Fruit fly (Drosophila melanogaster): ENCODE data around the gene CG8927.

CG8927 gene

DNA sequence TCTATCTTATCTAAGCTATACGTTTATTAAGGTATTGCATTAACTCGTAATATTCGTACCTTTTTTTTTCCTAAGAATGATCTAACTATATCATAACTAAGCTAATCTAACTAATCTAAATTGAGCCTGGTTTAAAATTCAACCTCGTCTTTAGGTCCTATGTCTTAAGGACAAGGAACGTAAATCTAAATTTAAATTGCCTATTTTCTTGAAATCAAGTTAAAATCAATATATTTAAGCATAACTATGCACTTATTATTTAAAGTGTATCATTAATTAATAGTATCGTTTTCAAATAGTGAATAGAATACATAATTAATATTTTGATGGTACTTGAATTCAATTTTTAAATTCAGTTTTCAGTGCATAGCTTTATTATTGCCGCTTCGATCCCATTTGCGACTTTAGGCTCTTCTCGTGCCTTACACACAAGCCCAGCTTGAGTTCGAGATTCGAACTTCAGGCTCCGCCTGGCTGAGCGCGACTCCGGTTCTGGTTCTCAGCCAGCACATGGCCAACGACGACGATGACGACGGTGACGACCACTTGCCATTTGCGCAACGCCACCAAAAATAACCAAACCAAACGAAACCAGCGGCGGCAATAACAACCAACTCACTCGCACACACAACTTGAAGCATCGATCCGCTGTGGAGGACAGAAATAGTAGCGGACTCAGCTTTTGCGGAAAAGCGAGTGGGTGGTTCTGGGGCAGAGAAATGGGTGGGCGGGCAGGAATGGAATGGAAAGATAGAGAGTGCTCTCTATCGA is 30.2 kb downstream of the CG8927 start (continued):
- TF ChIP-seq Vsx2 (GFP tag; optimal IDR thresholded peaks at IDR 0.05; ENCODE audit: partially characterized antibody), result no peak

DNA sequence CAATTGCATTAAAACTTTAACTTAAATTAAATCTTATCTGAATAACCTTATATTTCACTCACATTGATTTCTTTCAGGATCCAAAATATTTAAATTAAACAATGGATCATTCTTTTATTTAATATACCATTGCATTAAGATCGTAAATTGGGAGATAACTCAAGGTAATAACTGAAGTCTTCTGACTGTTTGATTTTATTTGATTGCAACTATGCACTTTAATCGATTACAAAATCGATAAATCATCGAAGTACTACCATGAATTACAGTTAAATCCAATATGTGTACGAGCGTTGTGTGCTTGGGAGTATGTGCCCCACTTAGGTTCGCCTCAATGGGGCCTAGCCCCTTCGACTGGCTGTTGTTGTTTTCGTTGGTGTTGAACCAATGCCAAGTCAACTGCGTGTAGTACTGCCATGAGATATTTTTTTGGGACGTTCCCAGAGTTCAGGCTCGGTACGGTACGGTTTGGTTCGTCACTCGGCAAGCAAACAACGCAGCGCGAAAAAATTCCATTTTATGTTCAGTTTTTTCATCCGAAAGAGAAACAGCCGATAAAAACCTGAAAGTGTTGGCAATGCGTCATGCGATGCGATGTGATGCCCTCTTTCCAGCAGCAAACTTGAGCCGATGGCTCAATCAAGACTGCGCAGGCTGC is 31.2 kb downstream of the CG8927 start:
- TF ChIP-seq foxo (GFP tag; optimal IDR thresholded peaks at IDR 0.05) (peak in 1 of 2 experiments; percentile 17), brk (GFP tag; optimal IDR thresholded peaks at IDR 0.05) (no peak), dl (GFP tag; optimal IDR thresholded peaks at IDR 0.05; ENCODE audit: insufficient read depth in 1 of 2, partially characterized antibody in 2 of 2) (no peak), HLH106 (tag; optimal IDR thresholded peaks at IDR 0.05) (no peak), Hr78 (GFP tag; optimal IDR thresholded peaks at IDR 0.05) (no peak), Rel (GFP tag; optimal IDR thresholded peaks at IDR 0.05) (peak; percentile 66), Rel (tag; optimal IDR thresholded peaks at IDR 0.05) (peak; percentile 51), lola (GFP tag; optimal IDR thresholded peaks at IDR 0.05) (no peak), N (GFP tag; optimal IDR thresholded peaks at IDR 0.05) (no peak), Myc (optimal IDR thresholded peaks at IDR 0.05) (no peak), OdsH (GFP tag; optimal IDR thresholded peaks at IDR 0.05) (no peak), h (GFP tag; optimal IDR thresholded peaks at IDR 0.05) (peak; percentile 39), Vsx2 (GFP tag; optimal IDR thresholded peaks at IDR 0.05; ENCODE audit: partially characterized antibody) (peak; percentile 24), Jra (GFP tag; optimal IDR thresholded peaks at IDR 0.05) (peak; percentile 46), Hnf4 (GFP tag; optimal IDR thresholded peaks at IDR 0.05) (no peak), ey (GFP tag; optimal IDR thresholded peaks at IDR 0.05) (peak; percentile 5), pan (optimal IDR thresholded peaks at IDR 0.05) (no peak), fru (GFP tag; optimal IDR thresholded peaks at IDR 0.05) (peak; percentile 16), Hr83 (GFP tag; optimal IDR thresholded peaks at IDR 0.05; ENCODE audit: poor library complexity, severe bottlenecking) (peak; percentile 5), CG32264 (GFP tag; optimal IDR thresholded peaks at IDR 0.05) (no peak), Sp1 (GFP tag; optimal IDR thresholded peaks at IDR 0.05) (peak; percentile 16), CrebA (GFP tag; optimal IDR thresholded peaks at IDR 0.05; ENCODE audit: borderline replicate concordance) (no peak), woc (GFP tag; optimal IDR thresholded peaks at IDR 0.05) (peak; percentile 29), GATAd (GFP tag; optimal IDR thresholded peaks at IDR 0.05) (no peak), rgr (GFP tag; optimal IDR thresholded peaks at IDR 0.05) (peak; percentile 20)

DNA sequence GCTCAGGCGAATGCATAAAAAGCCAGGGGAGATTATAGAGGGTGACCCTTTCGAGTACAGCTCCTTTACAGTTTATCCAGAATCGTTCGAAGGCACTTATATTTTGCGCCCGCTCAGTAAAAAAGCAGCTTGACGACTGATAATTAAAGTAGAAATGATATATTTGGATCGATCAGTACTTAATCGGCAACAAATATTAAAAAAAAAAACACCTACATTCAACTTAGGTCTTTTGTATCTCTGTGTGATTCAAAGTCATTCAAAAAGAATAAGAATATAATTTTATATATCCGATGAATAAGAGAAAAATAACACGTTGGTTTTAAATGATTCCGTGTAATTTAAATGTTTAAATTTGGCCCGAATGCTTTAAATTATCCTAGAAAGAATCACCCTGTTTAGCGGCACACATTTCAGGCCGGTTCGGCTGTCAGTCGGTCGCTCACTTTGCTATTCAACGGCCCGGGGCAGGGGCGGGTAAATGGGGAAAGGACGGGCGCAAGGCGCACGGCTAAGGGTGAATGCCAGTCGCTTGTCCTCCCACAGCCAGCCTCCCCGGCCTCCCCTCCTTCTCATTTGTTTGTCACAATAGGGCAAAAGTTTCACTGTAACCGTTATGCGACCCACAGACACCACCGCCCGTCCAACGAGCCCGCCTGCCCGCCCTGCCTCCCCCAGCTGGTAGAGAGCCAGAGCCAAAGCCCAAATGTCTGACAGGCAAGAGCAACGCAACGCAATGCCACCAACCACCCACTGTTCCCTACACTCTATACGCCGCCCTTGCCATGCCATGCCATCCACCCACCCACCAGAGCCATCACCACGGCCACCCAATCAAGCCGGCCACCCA is 32.3 kb downstream of the CG8927 start:
- TF ChIP-seq h (GFP tag; optimal IDR thresholded peaks at IDR 0.05) (peak; percentile 42), rgr (GFP tag; optimal IDR thresholded peaks at IDR 0.05) (no peak), usp (GFP tag; optimal IDR thresholded peaks at IDR 0.05) (no peak), foxo (GFP tag; optimal IDR thresholded peaks at IDR 0.05) (peak in 1 of 2 experiments; percentile 60), dsf (GFP tag; optimal IDR thresholded peaks at IDR 0.05; ENCODE audit: borderline replicate concordance) (no peak), Dfd (GFP tag; optimal IDR thresholded peaks at IDR 0.05) (peak; percentile 58), N (GFP tag; optimal IDR thresholded peaks at IDR 0.05) (no peak), psq (GFP tag; optimal IDR thresholded peaks at IDR 0.05) (no peak), dmrt93B (GFP tag; optimal IDR thresholded peaks at IDR 0.05) (peak; percentile 1), Abd-B (GFP tag; optimal IDR thresholded peaks at IDR 0.05) (no peak), Dif (GFP tag; optimal IDR thresholded peaks at IDR 0.05; ENCODE audit: partially characterized antibody) (no peak), Hnf4 (GFP tag; optimal IDR thresholded peaks at IDR 0.05) (no peak), Sp1 (GFP tag; optimal IDR thresholded peaks at IDR 0.05) (peak; percentile 25), br (GFP tag; optimal IDR thresholded peaks at IDR 0.05) (peak; percentile 31), sage (GFP tag; optimal IDR thresholded peaks at IDR 0.05) (no peak), Mio (GFP tag; optimal IDR thresholded peaks at IDR 0.05) (no peak), HLH106 (tag; optimal IDR thresholded peaks at IDR 0.05) (peak; percentile 5), CG32264 (GFP tag; optimal IDR thresholded peaks at IDR 0.05) (no peak), woc (GFP tag; optimal IDR thresholded peaks at IDR 0.05) (no peak), dl (GFP tag; optimal IDR thresholded peaks at IDR 0.05; ENCODE audit: insufficient read depth in 1 of 2, partially characterized antibody in 2 of 2) (no peak), tai (GFP tag; optimal IDR thresholded peaks at IDR 0.05) (no peak), fru (GFP tag; optimal IDR thresholded peaks at IDR 0.05) (peak; percentile 55), ey (GFP tag; optimal IDR thresholded peaks at IDR 0.05) (peak; percentile 8)

Data from whole organism, wandering third instar larva.